Worm (Caenorhabditis elegans) whole organism, L4/young adult: ENCODE data around the gene F47F2.1.

Experiments used
- W03F9.2 ChIP-seq: fragments of 150-350 bp; optimal IDR thresholded peaks from 2 replicates; lab custom pipeline; 2014; ENCODE audit warnings: missing biosample characterization, missing genetic modification characterization
- dao-5 ChIP-seq: sonication (generic microtip); optimal IDR thresholded peaks from 2 replicates; lab custom pipeline; 2016; ENCODE audit warnings: missing genotype, missing genetic modification characterization, moderate library complexity, missing compliant biosample characterization
- him-1 ChIP-seq: sonication (generic microtip); optimal IDR thresholded peaks from 2 replicates; lab custom pipeline; 2016; ENCODE audit warnings: missing genotype, missing genetic modification reagents, missing genetic modification characterization, missing compliant biosample characterization

ce11 chrX:3853901-3854300, 24.4 kb upstream of the F47F2.1 start:
- TF ChIP-seq W03F9.2 (tag; lab: Kevin White, UChicago) (no peak), him-1 (no peak), dao-5 (no peak)
